Worm (Caenorhabditis elegans) whole organism, L4/young adult: Measurements from ENCODE around the gene C14A4.8.
A peak's percentile ranks its signal among the peaks of the same experiment; 100 is the strongest.

ENCODE experiments used
- W03F9.2 ChIP-seq: fragments of 150-350 bp; optimal IDR thresholded peaks from 2 replicates; lab custom pipeline; 2014; ENCODE audit warnings: missing biosample characterization, missing genetic modification characterization
- dao-5 ChIP-seq: sonication (generic microtip); optimal IDR thresholded peaks from 2 replicates; lab custom pipeline; 2016; ENCODE audit warnings: missing genotype, missing genetic modification characterization, moderate library complexity, missing compliant biosample characterization
- him-1 ChIP-seq: sonication (generic microtip); optimal IDR thresholded peaks from 2 replicates; lab custom pipeline; 2016; ENCODE audit warnings: missing genotype, missing genetic modification reagents, missing genetic modification characterization, missing compliant biosample characterization

DNA sequence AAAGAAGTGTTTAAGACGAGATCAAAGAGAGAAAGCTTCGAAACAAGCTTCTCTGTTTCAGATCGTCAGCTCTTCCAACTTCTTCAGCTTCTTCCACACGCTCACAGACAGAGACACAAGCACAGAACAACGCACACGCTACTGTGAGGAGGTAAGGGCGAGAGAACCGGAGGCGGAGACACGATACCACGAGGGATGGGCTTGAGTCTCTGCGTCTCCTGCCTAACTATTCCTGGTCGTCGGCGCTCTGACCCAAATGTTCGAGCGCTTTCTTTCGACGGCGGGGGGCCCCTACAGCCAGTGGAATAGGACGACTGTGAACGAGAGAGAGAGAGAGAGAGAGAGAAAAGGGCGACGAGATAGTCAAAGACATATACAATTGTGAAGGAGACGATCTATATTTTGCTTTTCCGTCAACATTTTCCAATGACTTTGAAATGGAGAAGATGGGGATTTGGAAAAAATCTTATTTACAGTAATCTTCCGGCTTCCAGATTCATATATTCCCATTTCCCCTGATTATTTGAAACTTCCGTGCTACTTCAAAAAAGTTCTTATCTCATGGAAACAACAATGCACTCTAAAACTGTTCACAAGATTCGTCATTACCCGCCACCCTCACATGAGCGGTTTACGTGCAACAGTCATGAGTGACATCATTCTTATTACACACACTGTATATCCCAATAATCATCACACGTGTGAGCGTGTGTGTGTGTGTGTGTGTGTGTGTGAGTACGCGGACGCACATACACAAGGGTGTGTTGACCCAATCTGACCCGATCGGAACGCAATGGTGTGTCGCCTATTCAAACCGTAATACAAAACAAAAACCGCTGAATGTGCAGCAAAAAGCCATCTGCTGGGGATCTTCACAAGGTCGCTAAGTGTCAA, 48.9 kb downstream of the C14A4.8 start:
- TF ChIP-seq him-1 (peak; percentile 80), W03F9.2 (tag; lab: Kevin White, UChicago) (peak; percentile 58), dao-5 (no peak)
